Worm (Caenorhabditis elegans) whole organism, L2 larva: ENCODE results near the gene ZK546.2.

Experiments
- dmd-4 ChIP-seq: sonication (generic microtip); optimal IDR thresholded peaks from 2 replicates; lab custom pipeline; 2017; ENCODE audit warnings: missing biosample characterization, missing genetic modification characterization
- skn-1 ChIP-seq: sonication (generic microtip); optimal IDR thresholded peaks from 2 replicates; lab custom pipeline; 2017; ENCODE audit warnings: missing biosample characterization, missing genetic modification characterization

DNA sequence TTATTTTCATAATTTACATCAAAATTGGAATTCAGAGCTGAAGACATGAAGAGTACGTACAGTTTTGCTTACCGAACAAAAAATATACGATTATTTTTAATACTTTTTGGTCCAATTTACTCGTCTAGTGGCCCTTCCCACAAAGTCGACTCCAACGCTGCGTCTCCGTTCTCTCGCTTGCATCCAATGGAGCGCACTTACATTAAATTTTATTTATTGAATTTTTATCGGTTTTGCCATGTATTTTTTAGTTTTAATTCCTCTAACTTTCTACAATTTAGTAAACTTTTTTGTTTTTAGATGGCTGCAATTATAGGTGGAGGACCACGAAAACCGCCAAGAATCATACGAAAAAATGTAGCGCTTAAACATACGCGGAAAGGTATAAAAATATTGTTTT lies 10.3 kb upstream of the ZK546.2 start, which contains the start of gene ZK546.5:
- TF ChIP-seq dmd-4 (tag; lab: Kevin White, UChicago) (no peak), skn-1 (tag; lab: Kevin White, UChicago) (no peak)
